Fruit fly (Drosophila melanogaster) whole organism, prepupa: Measurements from ENCODE around the gene CG18180.

Source experiments
- Blimp-1 ChIP-seq: fragments of 200-800 bp; sonication (Bioruptor generic); optimal IDR thresholded peaks from 3 replicates; lab custom pipeline; 2017; ENCODE audit warnings: missing biosample characterization, missing genetic modification characterization, mild to moderate bottlenecking, moderate library complexity, missing genetic modification reagents
- CG10669 ChIP-seq: fragments of 200-800 bp; sonication (Bioruptor generic); optimal IDR thresholded peaks from 3 replicates; lab custom pipeline; 2018; ENCODE audit warnings: missing biosample characterization, mild to moderate bottlenecking, missing genetic modification characterization, moderate library complexity
- CG11294 ChIP-seq: fragments of 200-800 bp; sonication (Bioruptor generic); IDR thresholded peaks from 2 replicates; pipeline ENCODE4 v1.3.6; 2022; ENCODE audit warnings: missing biosample characterization, missing genetic modification characterization
- CG11762 ChIP-seq: fragments of 200-800 bp; sonication (Bioruptor generic); optimal IDR thresholded peaks from 3 replicates; lab custom pipeline; 2016; ENCODE audit warnings: missing biosample characterization, missing genetic modification characterization; ENCODE audit not compliant: insufficient read depth
- CG11902 ChIP-seq: fragments of 200-800 bp; sonication (Bioruptor generic); optimal IDR thresholded peaks from 3 replicates; lab custom pipeline; 2016; ENCODE audit warnings: missing biosample characterization, missing genetic modification characterization
- CG15336 ChIP-seq: fragments of 200-800 bp; sonication (Bioruptor generic); IDR thresholded peaks from 2 replicates; pipeline ENCODE4 v1.3.6; 2022; ENCODE audit warnings: missing biosample characterization, missing genetic modification characterization
- CG1621 ChIP-seq: fragments of 200-800 bp; sonication (Bioruptor generic); optimal IDR thresholded peaks from 3 replicates; lab custom pipeline; 2018; ENCODE audit warnings: missing biosample characterization, mild to moderate bottlenecking, missing genetic modification characterization
- CG16779 ChIP-seq: fragments of 200-800 bp; sonication (Bioruptor generic); optimal IDR thresholded peaks from 3 replicates; lab custom pipeline; 2017; ENCODE audit warnings: missing biosample characterization, mild to moderate bottlenecking, missing genetic modification characterization
- CG3032 ChIP-seq: fragments of 200-800 bp; optimal IDR thresholded peaks from 2 replicates; lab custom pipeline; 2019; ENCODE audit warnings: missing biosample characterization, mild to moderate bottlenecking, missing genetic modification characterization, moderate library complexity
- CG31627 ChIP-seq: fragments of 200-800 bp; sonication (Bioruptor generic); optimal IDR thresholded peaks from 3 replicates; lab custom pipeline; 2016; ENCODE audit warnings: missing biosample characterization, missing genetic modification characterization
- CG32006 ChIP-seq: fragments of 200-800 bp; sonication (Bioruptor generic); optimal IDR thresholded peaks from 3 replicates; lab custom pipeline; 2017; ENCODE audit warnings: missing biosample characterization, mild to moderate bottlenecking, missing genetic modification characterization
- CG34406 ChIP-seq: fragments of 200-800 bp; sonication (Bioruptor generic); optimal IDR thresholded peaks from 3 replicates; lab custom pipeline; 2016; ENCODE audit warnings: missing biosample characterization, missing genetic modification characterization
- CG3919 ChIP-seq: fragments of 200-800 bp; sonication (Bioruptor generic); optimal IDR thresholded peaks from 3 replicates; lab custom pipeline; 2016; ENCODE audit warnings: missing biosample characterization, missing genetic modification characterization
- CG4318 ChIP-seq: fragments of 200-800 bp; sonication (Bioruptor generic); optimal IDR thresholded peaks from 3 replicates; lab custom pipeline; 2017; ENCODE audit warnings: missing biosample characterization, mild to moderate bottlenecking, missing genetic modification characterization
- CG6163 ChIP-seq: fragments of 200-800 bp; sonication (Bioruptor generic); IDR thresholded peaks from 3 replicates; pipeline ENCODE4 v1.3.6; 2022; ENCODE audit warnings: missing biosample characterization, missing genetic modification characterization
- CG6276 ChIP-seq: fragments of 200-800 bp; sonication (Bioruptor generic); optimal IDR thresholded peaks from 2 replicates; lab custom pipeline; 2017; ENCODE audit warnings: missing biosample characterization, mild to moderate bottlenecking, missing genetic modification characterization
- CG6854 ChIP-seq: fragments of 200-800 bp; sonication (Bioruptor generic); optimal IDR thresholded peaks from 2 replicates; lab custom pipeline; 2017; ENCODE audit warnings: missing biosample characterization, mild to moderate bottlenecking, missing genetic modification characterization
- CG7368 ChIP-seq: fragments of 200-800 bp; sonication (Bioruptor generic); optimal IDR thresholded peaks from 3 replicates; lab custom pipeline; 2016; ENCODE audit warnings: missing biosample characterization, missing genetic modification characterization
- CG8119 ChIP-seq: fragments of 200-800 bp; sonication (Bioruptor generic); IDR thresholded peaks from 3 replicates; pipeline ENCODE4 v1.3.6; 2022; ENCODE audit warnings: missing biosample characterization, missing genetic modification characterization
- CG8319 ChIP-seq: fragments of 200-800 bp; sonication (Bioruptor generic); optimal IDR thresholded peaks from 3 replicates; lab custom pipeline; 2016; ENCODE audit warnings: missing biosample characterization, missing genetic modification characterization
- CG8632 ChIP-seq: fragments of 200-800 bp; sonication (Bioruptor generic); optimal IDR thresholded peaks from 3 replicates; lab custom pipeline; 2016; ENCODE audit warnings: missing biosample characterization, missing genetic modification characterization
- Eip75B ChIP-seq: fragments of 200-800 bp; sonication (Bioruptor generic); optimal IDR thresholded peaks from 3 replicates; lab custom pipeline; 2016; ENCODE audit warnings: missing biosample characterization, missing genetic modification characterization
- Eip78C ChIP-seq: fragments of 200-800 bp; sonication (Bioruptor generic); peaks from one replicate; lab custom pipeline; 2016; ENCODE audit warnings: missing biosample characterization, missing genetic modification characterization
- Ets21C ChIP-seq: fragments of 200-800 bp; sonication (Bioruptor generic); optimal IDR thresholded peaks from 3 replicates; lab custom pipeline; 2016; ENCODE audit warnings: missing biosample characterization, missing genetic modification characterization
- Hr38 ChIP-seq: sonication (Bioruptor generic); optimal IDR thresholded peaks from 2 replicates; lab custom pipeline; 2016; ENCODE audit warnings: missing biosample characterization, missing genetic modification characterization
- Hr39 ChIP-seq: fragments of 200-800 bp; sonication (Bioruptor generic); optimal IDR thresholded peaks from 2 replicates; lab custom pipeline; 2016; ENCODE audit warnings: missing biosample characterization, missing genetic modification characterization
- Lpt ChIP-seq: fragments of 200-800 bp; sonication (Bioruptor generic); optimal IDR thresholded peaks from 3 replicates; lab custom pipeline; 2016; ENCODE audit warnings: missing biosample characterization, missing genetic modification characterization
- Met ChIP-seq: fragments of 200-800 bp; sonication (Bioruptor generic); optimal IDR thresholded peaks from 3 replicates; lab custom pipeline; 2016; ENCODE audit warnings: missing biosample characterization, missing genetic modification characterization
- OdsH ChIP-seq: fragments of 200-800 bp; sonication (Bioruptor generic); optimal IDR thresholded peaks from 3 replicates; lab custom pipeline; 2016; ENCODE audit warnings: missing biosample characterization, missing genetic modification characterization
- Smox ChIP-seq: fragments of 200-800 bp; sonication (Bioruptor generic); optimal IDR thresholded peaks from 3 replicates; lab custom pipeline; 2016; ENCODE audit warnings: missing biosample characterization, missing genetic modification characterization
- Sox14 ChIP-seq: fragments of 200-800 bp; sonication (Bioruptor generic); optimal IDR thresholded peaks from 3 replicates; lab custom pipeline; 2016; ENCODE audit warnings: missing biosample characterization, missing genetic modification characterization
- Sox15 ChIP-seq: fragments of 200-800 bp; sonication (Bioruptor generic); optimal IDR thresholded peaks from 3 replicates; lab custom pipeline; 2016; ENCODE audit warnings: missing biosample characterization, missing genetic modification characterization
- acj6 ChIP-seq: fragments of 200-800 bp; sonication (Bioruptor generic); optimal IDR thresholded peaks from 3 replicates; lab custom pipeline; 2016; ENCODE audit warnings: missing biosample characterization, missing genetic modification characterization
- dac ChIP-seq: fragments of 200-800 bp; sonication (Bioruptor generic); optimal IDR thresholded peaks from 2 replicates; lab custom pipeline; 2017; ENCODE audit warnings: missing biosample characterization, mild to moderate bottlenecking, missing genetic modification characterization
- dsx ChIP-seq: fragments of 200-800 bp; optimal IDR thresholded peaks from 3 replicates; lab custom pipeline; 2019; ENCODE audit warnings: missing biosample characterization, mild to moderate bottlenecking, missing genetic modification characterization, moderate library complexity; ENCODE audit not compliant: poor library complexity, severe bottlenecking
- eg ChIP-seq: fragments of 200-800 bp; sonication (Bioruptor generic); IDR thresholded peaks from 3 replicates; pipeline ENCODE4 v1.3.6; 2022; ENCODE audit warnings: missing biosample characterization, missing genetic modification characterization
- esn ChIP-seq: fragments of 200-800 bp; sonication (Bioruptor generic); optimal IDR thresholded peaks from 2 replicates; lab custom pipeline; 2016; ENCODE audit warnings: missing biosample characterization, mild to moderate bottlenecking, missing genetic modification characterization, moderate library complexity
- fd85E ChIP-seq: fragments of 200-800 bp; sonication (Bioruptor generic); optimal IDR thresholded peaks from 3 replicates; lab custom pipeline; 2016; ENCODE audit warnings: missing biosample characterization, missing genetic modification characterization
- fkh ChIP-seq: fragments of 200-800 bp; sonication (Bioruptor generic); optimal IDR thresholded peaks from 3 replicates; lab custom pipeline; 2017; ENCODE audit warnings: missing biosample characterization, mild to moderate bottlenecking, missing genetic modification characterization, moderate library complexity
- lz ChIP-seq: fragments of 200-800 bp; sonication (Bioruptor generic); optimal IDR thresholded peaks from 3 replicates; lab custom pipeline; 2016; ENCODE audit warnings: missing biosample characterization, missing genetic modification characterization
- net ChIP-seq: fragments of 200-800 bp; sonication (Bioruptor generic); optimal IDR thresholded peaks from 3 replicates; lab custom pipeline; 2016; ENCODE audit warnings: missing biosample characterization, missing genetic modification characterization
- pdm3 ChIP-seq: fragments of 200-800 bp; sonication (Bioruptor generic); optimal IDR thresholded peaks from 3 replicates; lab custom pipeline; 2016; ENCODE audit warnings: missing biosample characterization, missing genetic modification characterization
- salr ChIP-seq, 2 experiments: fragments of 200-800 bp; sonication (Bioruptor generic); optimal IDR thresholded peaks; 3 replicates each; lab custom pipeline; 2016 to 2018; ENCODE audit warnings: missing biosample characterization in 2 of 2, missing genetic modification characterization in 2 of 2, mild to moderate bottlenecking in 1 of 2
- spab ChIP-seq: fragments of 200-800 bp; sonication (Bioruptor generic); optimal IDR thresholded peaks from 2 replicates; lab custom pipeline; 2017; ENCODE audit warnings: missing biosample characterization, mild to moderate bottlenecking, missing genetic modification characterization, missing genetic modification reagents
- ss ChIP-seq, 2 experiments: fragments of 200-800 bp; sonication (Bioruptor generic); optimal IDR thresholded peaks; 2 replicates in 1 of 2; 3 replicates in 1 of 2; lab custom pipeline; 2017 to 2018; ENCODE audit warnings: mild to moderate bottlenecking in 2 of 2, missing biosample characterization in 2 of 2, missing genetic modification characterization in 2 of 2, moderate library complexity in 1 of 2
- svp ChIP-seq: fragments of 200-800 bp; sonication (Bioruptor generic); peaks from one replicate; lab custom pipeline; 2016; ENCODE audit warnings: missing biosample characterization, missing genetic modification characterization
- topi ChIP-seq: fragments of 200-800 bp; sonication (Bioruptor generic); optimal IDR thresholded peaks from 3 replicates; lab custom pipeline; 2016; ENCODE audit warnings: missing biosample characterization, missing genetic modification characterization
- vri ChIP-seq: fragments of 200-800 bp; sonication (Bioruptor generic); optimal IDR thresholded peaks from 3 replicates; lab custom pipeline; 2016; ENCODE audit warnings: missing biosample characterization, mild to moderate bottlenecking, missing genetic modification characterization

Gene CG18180

dm6 chr3L:9675528-9675963 is 34.7 kb downstream of the CG18180 start (continued):
- TF ChIP-seq CG8632 (GFP tag; lab: Kevin White, UChicago) (no peak), eg (GFP tag; lab: Robert Waterston, UW) (peak; percentile 91), CG4318 (GFP tag; lab: Kevin White, UChicago) (no peak), lz (GFP tag; lab: Kevin White, UChicago) (no peak), CG6854 (GFP tag; lab: Kevin White, UChicago) (peak; percentile 83), spab (GFP tag; lab: Kevin White, UChicago) (no peak), Hr39 (no peak)
- TF ChIP-seq, all 60 proteins: peak for 22

DNA sequence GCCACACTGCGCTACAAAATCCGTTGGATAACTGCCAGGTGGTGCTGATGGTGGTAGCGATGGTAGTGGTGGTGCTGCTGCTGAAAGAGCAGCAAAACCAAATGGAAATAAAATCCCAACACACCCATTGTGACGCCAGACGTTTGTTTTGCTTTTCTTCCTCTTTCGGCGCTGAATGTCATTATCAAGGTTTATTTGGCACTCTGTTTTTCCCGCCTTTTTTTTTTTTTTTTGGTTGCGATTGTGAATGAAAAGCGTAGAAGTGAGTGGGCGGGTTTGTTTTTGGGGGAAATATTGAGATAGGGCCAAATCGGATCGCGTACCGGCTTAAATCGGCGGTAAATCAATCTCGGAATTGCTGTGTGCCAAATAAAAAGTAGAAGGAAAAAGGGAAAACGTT is 36.4 kb downstream of the CG18180 start:
- TF ChIP-seq CG11762 (GFP tag; lab: Kevin White, UChicago): no peak
- TF ChIP-seq svp (GFP tag; lab: Kevin White, UChicago): peak; percentile 48
- TF ChIP-seq CG3032: no peak

- TF ChIP-seq CG16779 (tag; lab: Kevin White, UChicago) (no peak), CG3919 (GFP tag; lab: Kevin White, UChicago) (peak; percentile 1), Lpt (no peak), CG8319 (no peak), CG15336 (GFP tag; lab: Robert Waterston, UW) (peak; percentile 41), pdm3 (GFP tag; lab: Kevin White, UChicago) (no peak), esn (GFP tag; lab: Kevin White, UChicago) (peak; percentile 52), CG3032 (no peak), OdsH (GFP tag; lab: Kevin White, UChicago) (no peak), net (peak; percentile 60), CG32006 (GFP tag; lab: Kevin White, UChicago) (no peak), salr (GFP tag; optimal IDR thresholded peaks at IDR 0.05; lab: Kevin White, UChicago) (peak in 1 of 2 experiments; percentile 21), Sox15 (GFP tag; lab: Kevin White, UChicago) (no peak), fd85E (GFP tag; lab: Kevin White, UChicago) (no peak), acj6 (GFP tag; lab: Kevin White, UChicago) (no peak), dsx (peak; percentile 25), Smox (no peak), Eip75B (GFP tag; lab: Kevin White, UChicago) (no peak), topi (GFP tag; lab: Kevin White, UChicago) (peak; percentile 19), Eip78C (GFP tag; lab: Kevin White, UChicago) (peak; percentile 87), CG6163 (GFP tag; lab: Robert Waterston, UW) (no peak), CG11902 (GFP tag; lab: Kevin White, UChicago) (no peak), CG34406 (GFP tag; lab: Kevin White, UChicago) (peak; percentile 20), dac (GFP tag; lab: Kevin White, UChicago) (no peak), Sox14 (GFP tag; lab: Kevin White, UChicago) (peak; percentile 90), CG1621 (tag; lab: Kevin White, UChicago) (no peak), Met (peak; percentile 52), Hr39 (peak; percentile 36), vri (peak; percentile 59), CG6854 (GFP tag; lab: Kevin White, UChicago) (no peak), CG31627 (GFP tag; lab: Kevin White, UChicago) (peak; percentile 21), Blimp-1 (GFP tag; lab: Kevin White, UChicago) (no peak), Ets21C (no peak), CG11762 (GFP tag; lab: Kevin White, UChicago) (no peak), CG11294 (no peak), CG8119 (GFP tag; lab: Robert Waterston, UW) (no peak), ss (GFP tag; optimal IDR thresholded peaks at IDR 0.05; lab: Kevin White, UChicago) (peak in 1 of 2 experiments; percentile 67), Hr38 (GFP tag; lab: Kevin White, UChicago) (no peak), fkh (peak; percentile 66), eg (GFP tag; lab: Robert Waterston, UW) (no peak), CG10669 (no peak), CG6276 (no peak), CG7368 (no peak)
Observed at dm6 chr3L:9678007-9678497, 37.2 kb downstream of the CG18180 start.
